Fruit fly (Drosophila melanogaster) whole organism: ENCODE measurements around the gene CG31769.

Experiments
- CG8478 ChIP-seq: fragments of >200 bp; optimal IDR thresholded peaks from 2 replicates; lab custom pipeline; 2018; ENCODE audit warnings: inconsistent platforms
- Dll ChIP-seq: fragments of >200 bp; optimal IDR thresholded peaks from 2 replicates; lab custom pipeline; 2017
- EcR ChIP-seq, 2 experiments: fragments of >200 bp; optimal IDR thresholded peaks; 2 replicates each; lab custom pipeline; 2017; ENCODE audit warnings: missing biosample characterization in 2 of 2, missing genetic modification characterization in 2 of 2, missing genetic modification reagents in 2 of 2
- pan ChIP-seq: fragments of >200 bp; optimal IDR thresholded peaks from 2 replicates; lab custom pipeline; 2017
- psq ChIP-seq: fragments of >200 bp; optimal IDR thresholded peaks from 2 replicates; lab custom pipeline; 2017
- usp ChIP-seq: fragments of >200 bp; optimal IDR thresholded peaks from 2 replicates; lab custom pipeline; 2017; ENCODE audit warnings: missing biosample characterization, missing genetic modification characterization, mixed read lengths

DNA sequence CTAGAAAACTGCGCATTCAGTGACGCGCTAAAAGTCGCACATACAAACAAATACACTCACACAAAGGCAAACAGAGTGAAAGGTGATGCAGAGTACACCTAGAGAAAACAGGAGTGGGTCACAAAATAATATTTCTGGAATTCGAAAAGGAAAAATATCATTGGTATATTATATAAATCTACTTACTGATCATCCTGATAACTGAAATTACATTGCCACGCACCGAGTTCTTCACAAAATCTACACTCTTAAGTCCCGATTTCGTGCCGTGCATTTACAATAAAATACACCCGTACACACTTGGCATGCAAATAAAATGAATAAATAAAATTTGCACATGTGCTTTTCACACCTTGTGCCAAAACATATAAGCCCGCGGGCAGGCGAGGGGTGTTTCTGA is 40.4 kb downstream of the CG31769 start:
- TF ChIP-seq usp (GFP tag; lab: Kevin White, UChicago), result no peak
- no peak for TF ChIP-seq psq (lab: Kevin White, UChicago)
- TF ChIP-seq pan (lab: Kevin White, UChicago), result no peak
- no peak for TF ChIP-seq EcR (GFP tag; optimal IDR thresholded peaks at IDR 0.05; lab: Kevin White, UChicago)
- no peak for TF ChIP-seq Dll
- no peak for TF ChIP-seq CG8478 (lab: Kevin White, UChicago)
